Worm (Caenorhabditis elegans): ENCODE results near the gene C17H11.6.

Gene C17H11.6

DNA sequence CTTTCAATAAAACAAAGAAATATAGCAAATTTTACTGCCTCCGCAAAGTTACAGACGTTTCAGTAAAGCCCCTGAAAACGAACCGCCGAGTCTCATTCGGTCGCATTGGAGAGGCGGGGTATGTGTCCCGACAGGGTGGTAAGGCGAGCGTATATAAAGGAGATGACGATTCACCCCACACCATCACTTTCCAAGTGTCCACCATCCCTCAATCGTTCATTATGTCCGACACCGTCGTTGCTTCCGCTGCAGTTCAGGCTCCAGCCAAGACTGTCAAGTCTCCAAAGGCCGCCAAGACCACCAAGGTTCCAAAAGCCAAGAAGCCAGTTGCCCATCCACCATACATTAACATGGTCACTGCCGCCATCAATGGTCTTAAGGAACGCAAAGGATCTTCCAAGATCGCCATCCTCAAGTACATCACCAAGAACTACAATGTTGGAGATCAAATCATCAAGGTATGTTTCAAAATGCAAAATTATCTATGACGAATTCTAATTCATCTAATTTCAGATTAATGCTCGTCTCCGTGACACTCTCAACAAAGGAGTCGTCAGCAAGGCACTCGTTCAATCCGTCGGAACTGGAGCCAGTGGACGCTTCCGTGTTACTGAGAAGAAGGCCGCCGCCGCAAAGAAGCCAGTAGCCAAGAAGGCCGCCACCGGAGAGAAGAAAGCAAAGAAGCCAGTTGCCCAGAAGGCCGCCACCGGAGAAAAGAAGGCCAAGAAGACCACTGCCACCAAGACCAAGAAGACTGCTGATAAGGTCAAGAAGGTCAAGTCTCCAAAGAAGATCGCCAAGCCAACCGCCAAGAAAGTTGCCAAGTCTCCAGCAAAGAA, 44.4 kb downstream of the C17H11.6 start, which contains the start of gene hil-3 (continued):
- no peak for TF ChIP-seq ceh-20 (GFP tag; IDR thresholded peaks at IDR 0.05)

DNA sequence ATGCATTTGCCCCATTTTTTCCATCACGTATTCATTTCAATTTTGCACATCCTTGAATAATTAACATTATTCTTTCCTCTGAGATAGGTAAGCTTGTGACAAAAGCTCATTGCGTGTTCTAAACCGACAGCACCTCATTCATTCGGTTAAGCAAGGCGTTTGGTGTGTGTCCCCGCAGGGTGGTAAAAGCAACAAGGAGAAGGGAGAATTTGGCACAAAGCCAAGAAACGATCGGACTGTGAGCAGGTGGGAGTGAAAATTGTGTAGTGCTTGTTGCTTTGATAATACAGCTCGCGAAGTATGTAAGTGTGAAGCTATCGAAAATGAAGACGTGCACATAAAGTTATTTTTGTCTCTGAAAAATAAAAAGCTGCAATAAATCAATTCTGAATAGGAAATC, 46.5 kb downstream of the C17H11.6 start:
- no peak for TF ChIP-seq ceh-28 (tag; optimal IDR thresholded peaks at IDR 0.05)
- TF ChIP-seq ztf-11 (tag; optimal IDR thresholded peaks at IDR 0.05): no peak
- peak; percentile 24 for TF ChIP-seq nhr-102 (tag; optimal IDR thresholded peaks at IDR 0.05)
- TF ChIP-seq dve-1 (tag; optimal IDR thresholded peaks at IDR 0.05; ENCODE audit: insufficient read depth): peak; percentile 83
- TF ChIP-seq mes-2 (tag; optimal IDR thresholded peaks at IDR 0.05; ENCODE audit: poor library complexity, severe bottlenecking): peak; percentile 61
- TF ChIP-seq hlh-30 (tag; optimal IDR thresholded peaks at IDR 0.05; ENCODE audit: insufficient read depth): peak; percentile 38
- TF ChIP-seq fkh-10 (GFP tag; optimal IDR thresholded peaks at IDR 0.05): no peak
- peak; percentile 20 to 57 for TF ChIP-seq lsy-2 (tag; optimal IDR thresholded peaks at IDR 0.05)
- TF ChIP-seq madf-5 (GFP tag; IDR thresholded peaks at IDR 0.05): no peak
- 0 out of 2 replicates have a peak, but pooled peaks have one; percentile 21 for TF ChIP-seq madf-9 (GFP tag; conservative IDR thresholded peaks at IDR 0.05)
- peak; percentile 94 for TF ChIP-seq aha-1 (tag)
- no peak for TF ChIP-seq nhr-111 (GFP tag; optimal IDR thresholded peaks at IDR 0.05)
- peak; percentile 27; the same call in 1 of the 2 replicates for TF ChIP-seq dmd-6 (GFP tag; IDR thresholded peaks at IDR 0.05)
- no peak for TF ChIP-seq lin-38 (GFP tag; IDR thresholded peaks at IDR 0.05)
- TF ChIP-seq R02D3.7 (tag; optimal IDR thresholded peaks at IDR 0.05): no peak
- peak; percentile 55 for TF ChIP-seq hlh-11 (tag; optimal IDR thresholded peaks at IDR 0.05)
- peak; percentile 13; the same call in 1 of the 2 replicates for TF ChIP-seq hmg-1.1 (GFP tag; IDR thresholded peaks at IDR 0.05)
- peak; percentile 74 for TF ChIP-seq mep-1 (tag; optimal IDR thresholded peaks at IDR 0.05)
- no peak for TF ChIP-seq T26A8.4 (GFP tag; IDR thresholded peaks at IDR 0.05)
- peak in 1 of 2 experiments; percentile 51 for TF ChIP-seq unc-62 (GFP tag; optimal IDR thresholded peaks at IDR 0.05 in 1 of 2)
- no peak for TF ChIP-seq unc-62 (tag; optimal IDR thresholded peaks at IDR 0.05)
- no peak for TF ChIP-seq nhr-10 (tag; optimal IDR thresholded peaks at IDR 0.05)
- no peak for TF ChIP-seq zip-2 (tag; optimal IDR thresholded peaks at IDR 0.05)
- TF ChIP-seq rbr-2 (tag; optimal IDR thresholded peaks at IDR 0.05): peak; percentile 53
- TF ChIP-seq T20F7.1 (GFP tag; optimal IDR thresholded peaks at IDR 0.05): no peak
- TF ChIP-seq ceh-32 (tag; optimal IDR thresholded peaks at IDR 0.05; ENCODE audit: poor library complexity): no peak

DNA sequence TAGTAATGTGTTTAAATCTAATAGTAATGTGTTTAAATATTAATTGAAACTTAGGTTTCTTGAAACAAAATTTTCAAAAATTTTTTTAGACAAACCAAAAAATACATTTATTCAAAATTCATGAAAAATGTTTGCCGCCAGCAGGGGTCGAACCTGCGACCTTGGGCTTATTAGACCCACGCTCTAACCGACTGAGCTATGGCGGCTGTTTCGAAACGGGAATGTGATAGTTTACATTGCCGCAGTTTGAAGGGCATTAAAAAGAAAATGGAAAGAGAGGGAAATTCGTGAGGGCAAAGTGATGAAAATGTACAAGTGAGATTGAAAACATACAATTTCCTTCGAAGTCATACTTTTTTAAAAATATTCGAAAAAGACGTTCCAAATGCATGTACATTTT, 47.1 kb downstream of the C17H11.6 start:
- TF ChIP-seq attf-4 (tag; optimal IDR thresholded peaks at IDR 0.05) (no peak), hmg-1.1 (GFP tag; IDR thresholded peaks at IDR 0.05) (peak; percentile 7), duxl-1 (tag; optimal IDR thresholded peaks at IDR 0.05; ENCODE audit: poor library complexity) (no peak), nhr-41 (GFP tag; IDR thresholded peaks at IDR 0.05) (0 out of 2 replicates have a peak, but pooled peaks have one; percentile 9), ctbp-1 (GFP tag; IDR thresholded peaks at IDR 0.05) (0 out of 2 replicates have a peak, but pooled peaks have one; percentile 25), fkh-10 (GFP tag; optimal IDR thresholded peaks at IDR 0.05) (no peak), spr-1 (tag; optimal IDR thresholded peaks at IDR 0.05) (no peak), mxl-2 (GFP tag; conservative IDR thresholded peaks at IDR 0.05) (no peak), zip-2 (tag; optimal IDR thresholded peaks at IDR 0.05) (no peak), saeg-2 (GFP tag; IDR thresholded peaks at IDR 0.05) (no peak), nhr-77 (tag; optimal IDR thresholded peaks at IDR 0.05) (no peak), nhr-28 (tag; optimal IDR thresholded peaks at IDR 0.05) (peak; percentile 21), gei-8 (GFP tag; optimal IDR thresholded peaks at IDR 0.05) (no peak), hlh-11 (tag; optimal IDR thresholded peaks at IDR 0.05) (peak; percentile 32), mxl-3 (GFP tag; optimal IDR thresholded peaks at IDR 0.05) (no peak), nhr-25 (tag; optimal IDR thresholded peaks at IDR 0.05; ENCODE audit: borderline replicate concordance, insufficient read depth) (no peak), spr-3 (GFP tag; optimal IDR thresholded peaks at IDR 0.05) (no peak), lin-38 (GFP tag; IDR thresholded peaks at IDR 0.05) (peak; percentile 50), dmd-8 (GFP tag; IDR thresholded peaks at IDR 0.05) (0 out of 2 replicates have a peak, but pooled peaks have one; percentile 60), pqm-1 (tag; optimal IDR thresholded peaks at IDR 0.05) (no peak), nhr-102 (tag; optimal IDR thresholded peaks at IDR 0.05) (no peak), dmd-6 (GFP tag; IDR thresholded peaks at IDR 0.05) (peak; percentile 65), lir-3 (tag; optimal IDR thresholded peaks at IDR 0.05) (no peak), Y5F2A.4 (GFP tag; optimal IDR thresholded peaks at IDR 0.05) (no peak), dpl-1 (GFP tag; optimal IDR thresholded peaks at IDR 0.05) (no peak), nhr-6 (tag; optimal IDR thresholded peaks at IDR 0.05) (no peak)
